Fruit fly (Drosophila melanogaster) ovary, adult (tissue): ENCODE data around the gene Ssl1.

Source experiments
- CG17801 ChIP-seq: fragments of 200-800 bp; optimal IDR thresholded peaks from 2 replicates; lab custom pipeline; 2019; ENCODE audit warnings: missing biosample characterization, mild to moderate bottlenecking, missing genetic modification characterization, moderate library complexity; ENCODE audit not compliant: partially characterized antibody

Gene Ssl1

DNA sequence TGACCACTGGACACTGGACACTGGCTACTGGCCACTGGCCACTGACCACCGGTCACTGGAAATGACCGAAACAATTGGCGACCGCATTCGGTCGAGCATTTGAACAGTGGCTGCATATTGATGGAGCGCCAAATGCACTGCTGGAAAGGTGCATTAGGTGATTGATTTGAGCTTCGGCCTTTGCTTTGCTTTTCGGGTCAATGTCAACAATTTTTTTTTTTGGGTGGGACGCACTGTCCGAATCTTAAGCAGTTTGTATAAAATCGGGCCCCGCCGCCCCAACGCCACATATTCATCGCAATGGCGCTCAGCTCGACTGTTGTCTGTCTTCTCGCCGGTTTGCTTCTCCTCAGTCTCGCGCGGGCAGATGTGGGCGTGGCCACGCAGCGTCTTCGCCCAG lies 18.4 kb upstream of the Ssl1 start, which contains the start of gene CG13239:
Gene CG13239, plus strand, starts transcription at position 301 of the 400 bp plus-strand sequence.
- no peak for TF ChIP-seq CG17801 (GFP tag; lab: Kevin White, UChicago)

DNA sequence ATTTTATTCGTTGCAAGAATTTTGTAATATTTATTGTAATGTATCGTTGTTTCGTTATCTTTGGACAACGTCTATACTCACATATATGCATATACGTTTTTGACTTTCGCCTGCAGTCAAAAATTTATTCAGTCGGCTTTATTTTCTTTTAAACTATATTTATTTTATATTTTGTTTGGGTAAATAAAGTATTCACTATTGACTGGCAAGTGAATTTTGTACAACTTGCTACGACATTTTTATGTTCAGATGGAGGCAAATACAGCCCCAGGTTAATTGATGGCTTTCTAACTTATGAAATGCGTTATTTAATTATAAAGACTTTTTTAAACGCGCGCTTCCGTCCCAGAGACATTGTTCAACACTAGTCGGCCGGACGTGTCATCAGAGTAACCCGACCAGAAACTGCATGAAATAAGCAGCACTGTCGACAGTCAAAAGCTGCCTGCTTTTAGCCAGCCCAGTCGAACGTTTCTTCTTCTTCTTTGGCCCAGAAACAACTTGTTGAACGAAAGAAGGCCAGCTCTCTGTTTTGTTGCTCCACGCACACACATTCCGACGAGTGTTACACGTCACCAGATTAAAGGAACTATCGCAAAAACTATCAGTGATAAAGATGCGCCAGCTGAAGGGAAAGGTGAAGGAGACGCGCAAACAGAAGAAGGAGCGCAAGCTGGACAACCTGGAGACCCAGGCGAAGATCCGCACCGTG lies 15.4 kb upstream of the Ssl1 start, which contains the start of gene CG33169:
Gene CG33169, plus strand, starts transcription at position 498 of the 712 bp plus-strand sequence.
- peak; percentile 49 for TF ChIP-seq CG17801 (GFP tag; lab: Kevin White, UChicago)

DNA sequence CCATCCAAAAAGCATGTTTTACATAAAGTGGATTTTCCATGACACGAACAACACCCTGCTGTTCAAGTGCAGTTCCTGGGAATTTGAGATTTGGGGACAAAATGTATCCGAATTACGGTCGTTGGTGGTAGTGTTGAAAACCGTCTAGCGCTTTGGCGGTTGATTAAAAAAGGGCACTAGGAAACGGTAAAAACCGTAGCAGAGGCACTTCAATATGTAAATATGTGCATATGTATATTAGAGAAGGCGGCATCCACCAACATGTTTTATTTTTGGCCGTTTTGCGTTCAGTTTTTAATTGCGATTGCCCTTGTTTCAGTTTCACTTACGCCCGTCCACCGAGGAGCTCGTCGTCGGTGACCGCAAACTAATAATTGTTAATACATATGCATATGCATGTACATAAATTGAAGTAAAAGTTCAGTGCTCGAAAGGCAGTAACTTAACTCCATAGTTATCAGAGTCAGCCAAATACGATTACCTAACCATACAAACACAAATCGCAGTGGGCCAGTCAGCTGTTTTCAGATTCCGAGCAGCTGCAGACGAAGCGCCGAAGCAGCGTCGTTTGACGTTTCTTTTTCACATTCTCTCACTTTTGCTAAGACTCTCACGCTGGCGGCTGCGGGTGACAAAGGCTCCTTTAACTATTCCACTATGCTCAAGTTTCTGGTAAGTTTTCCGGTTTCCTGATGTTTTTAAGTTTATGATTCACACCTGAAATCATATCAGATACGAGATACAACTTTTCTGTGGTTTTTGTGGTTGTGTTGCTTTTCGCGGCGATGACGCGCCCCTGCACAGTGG lies 14.4 kb upstream of the Ssl1 start, which contains the start of gene CG33170:
Gene CG33170, plus strand, starts transcription at position 347 of the 807 bp plus-strand sequence.
- peak; percentile 14 for TF ChIP-seq CG17801 (GFP tag; lab: Kevin White, UChicago)

dm6 chr3L:22865061-22865418 lies 13.8 kb upstream of the Ssl1 start:
- TF ChIP-seq CG17801 (GFP tag; lab: Kevin White, UChicago): no peak

DNA sequence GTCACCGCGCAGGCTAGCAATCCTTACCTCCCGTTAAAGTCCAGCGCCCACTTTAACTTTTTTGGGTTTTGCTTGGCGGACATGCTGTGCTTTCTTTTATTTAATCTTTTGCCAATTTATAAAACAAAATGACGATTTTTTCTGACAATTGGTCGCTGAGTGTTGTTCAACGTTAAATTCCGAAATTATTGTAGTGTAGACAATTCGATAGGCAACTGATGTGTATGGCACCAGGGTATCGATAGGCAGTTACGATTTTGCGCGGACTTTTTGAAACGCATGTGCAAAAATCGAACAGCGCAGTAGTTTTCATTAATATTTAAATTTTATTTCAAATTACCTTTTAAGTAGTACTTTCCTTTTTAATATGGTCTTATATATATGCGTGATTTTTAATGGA lies 10.8 kb upstream of the Ssl1 start, which contains the start of gene EMC4:
Gene EMC4, minus strand, starts transcription at position 174 of the 400 bp plus-strand sequence.
- peak; percentile 53 for TF ChIP-seq CG17801 (GFP tag; lab: Kevin White, UChicago)

DNA sequence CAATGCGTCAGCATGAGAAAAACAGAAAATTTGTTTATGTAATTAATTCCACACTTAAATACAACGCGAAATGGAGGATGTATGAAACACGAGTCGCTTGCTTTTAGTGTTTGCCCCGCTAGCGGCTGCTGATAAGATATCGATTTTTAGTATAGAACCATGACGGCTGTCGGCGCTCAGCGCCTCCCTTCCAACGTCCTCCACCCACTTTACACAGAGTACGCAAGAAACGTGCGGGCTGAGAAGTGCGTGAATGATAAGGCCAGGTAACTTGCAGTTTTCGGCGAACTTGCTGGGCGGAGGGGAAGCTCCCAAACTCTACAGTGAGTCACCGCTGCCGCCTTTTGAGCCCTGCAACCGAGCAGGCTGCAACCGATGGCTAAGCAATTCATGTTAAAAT lies 8.5 kb upstream of the Ssl1 start:
- no peak for TF ChIP-seq CG17801 (GFP tag; lab: Kevin White, UChicago)

DNA sequence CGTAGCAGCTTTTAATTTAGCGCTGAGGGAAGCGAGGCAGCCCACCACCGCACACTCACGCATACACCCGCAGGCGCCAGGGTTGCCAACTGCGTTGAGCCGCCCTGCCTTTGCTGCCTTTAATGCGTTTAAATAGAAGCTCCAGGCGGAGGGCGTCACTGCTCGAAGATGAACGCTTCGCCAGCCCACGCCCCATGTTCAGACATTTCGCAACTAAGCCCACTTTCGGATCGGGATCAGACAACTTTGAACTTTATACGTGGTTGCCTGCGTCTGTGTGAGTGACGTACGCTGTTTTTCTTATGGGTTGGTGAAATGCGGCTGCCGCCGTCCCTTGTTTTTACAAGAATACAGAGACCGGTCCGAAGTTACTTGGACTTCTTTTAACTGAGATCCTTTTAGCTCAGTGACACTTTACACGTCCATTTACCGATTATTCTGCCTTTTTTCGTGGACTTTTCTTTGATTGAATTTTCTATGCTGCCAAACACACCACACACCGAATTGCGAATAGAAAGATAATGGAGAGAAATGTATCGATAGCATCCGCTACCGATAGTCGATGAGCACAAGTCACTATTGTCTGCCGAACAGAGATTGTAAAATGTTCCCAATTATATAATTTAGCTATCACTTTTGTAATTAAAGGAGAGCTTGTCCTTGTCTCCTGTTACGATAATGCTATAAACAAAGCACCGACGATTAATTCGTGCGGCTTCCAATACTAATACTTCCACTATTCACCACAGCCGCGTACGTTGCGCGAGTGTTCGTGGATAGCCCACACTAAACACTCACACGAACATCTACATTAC lies 7.7 kb upstream of the Ssl1 start:
- TF ChIP-seq CG17801 (GFP tag; lab: Kevin White, UChicago): no peak

dm6 chr3L:22871845-22872361 lies 7.0 kb upstream of the Ssl1 start, which contains the start of the genes CG11109 and Arf1:
Gene CG11109 (plus strand): TSS chr3L:22872200.
Gene Arf1 (minus strand): TSS chr3L:22872231.
- TF ChIP-seq CG17801 (GFP tag; lab: Kevin White, UChicago): no peak

dm6 chr3L:22877934-22878333 lies 955 bp upstream of the Ssl1 start:
- TF ChIP-seq CG17801 (GFP tag; lab: Kevin White, UChicago): no peak

- no peak for TF ChIP-seq CG17801 (GFP tag; lab: Kevin White, UChicago)
Observed at dm6 chr3L:22879344-22879723, 445 bp downstream of the Ssl1 start.

dm6 chr3L:22880914-22881313 lies 2.0 kb downstream of the Ssl1 start, which contains the start of gene slif:
Gene slif (plus strand): TSS chr3L:22881045.
- TF ChIP-seq CG17801 (GFP tag; lab: Kevin White, UChicago): no peak

- TF ChIP-seq CG17801 (GFP tag; lab: Kevin White, UChicago): no peak
Observed at dm6 chr3L:22883649-22884048, 4.8 kb downstream of the Ssl1 start.

- TF ChIP-seq CG17801 (GFP tag; lab: Kevin White, UChicago): no peak
Observed at dm6 chr3L:22884481-22884880, 5.6 kb downstream of the Ssl1 start.

DNA sequence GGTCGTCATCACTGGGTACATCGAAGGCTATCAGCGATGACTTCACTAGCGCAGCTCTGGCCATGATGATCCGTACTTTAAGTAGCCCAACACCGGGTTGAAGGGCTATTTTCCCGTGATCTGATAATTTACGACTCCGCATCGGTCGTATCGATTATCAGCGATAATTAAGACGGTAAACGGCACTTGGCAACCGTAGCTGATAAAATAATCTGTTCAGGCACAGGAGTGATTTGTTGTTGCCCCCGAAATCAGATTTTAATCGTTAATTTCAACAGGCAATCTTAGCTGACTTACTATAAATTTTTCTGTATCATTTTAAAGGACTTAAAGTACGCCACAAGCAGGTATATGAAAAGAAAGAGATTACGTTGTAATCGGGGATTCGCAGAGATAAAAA lies 7.0 kb downstream of the Ssl1 start:
- no peak for TF ChIP-seq CG17801 (GFP tag; lab: Kevin White, UChicago)
